Worm (Caenorhabditis elegans): ENCODE data around the gene fbxa-30.
A peak's percentile ranks its signal among the peaks of the same experiment; 100 is the strongest.

Gene fbxa-30

DNA sequence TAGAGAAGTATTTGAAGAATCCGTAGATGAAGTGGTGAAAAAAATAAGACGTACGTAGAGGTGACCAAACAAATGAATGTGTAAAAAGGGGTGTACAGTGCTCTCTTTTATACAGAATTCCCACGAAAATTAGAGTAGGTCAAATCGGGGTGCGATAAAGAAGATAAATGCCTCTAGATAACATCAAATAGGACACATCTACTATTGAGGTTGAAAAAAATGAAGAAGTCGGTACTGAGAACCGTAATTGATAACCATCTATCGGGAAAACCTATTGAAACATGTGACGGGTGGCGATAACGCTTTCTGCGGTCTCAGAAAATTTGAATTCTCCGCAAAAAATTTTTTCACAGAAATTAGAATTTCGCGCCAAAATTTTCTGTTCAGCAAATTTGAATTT is 36.7 kb downstream of the fbxa-30 start, which contains the start of gene fbxa-61:
Gene fbxa-61, plus strand, starts transcription at position 345 of the 400 bp plus-strand sequence.
- TF ChIP-seq lin-32 (GFP tag; optimal IDR thresholded peaks at IDR 0.05) (no peak), ztf-11 (tag; optimal IDR thresholded peaks at IDR 0.05) (no peak), elt-1 (tag; optimal IDR thresholded peaks at IDR 0.05; ENCODE audit: borderline replicate concordance, insufficient read depth) (peak; percentile 55), ceh-83 (GFP tag; optimal IDR thresholded peaks at IDR 0.05) (no peak), ceh-39 (tag; optimal IDR thresholded peaks at IDR 0.05) (no peak), mls-2 (tag; optimal IDR thresholded peaks at IDR 0.05) (no peak), hlh-1 (tag; optimal IDR thresholded peaks at IDR 0.05) (no peak)

DNA sequence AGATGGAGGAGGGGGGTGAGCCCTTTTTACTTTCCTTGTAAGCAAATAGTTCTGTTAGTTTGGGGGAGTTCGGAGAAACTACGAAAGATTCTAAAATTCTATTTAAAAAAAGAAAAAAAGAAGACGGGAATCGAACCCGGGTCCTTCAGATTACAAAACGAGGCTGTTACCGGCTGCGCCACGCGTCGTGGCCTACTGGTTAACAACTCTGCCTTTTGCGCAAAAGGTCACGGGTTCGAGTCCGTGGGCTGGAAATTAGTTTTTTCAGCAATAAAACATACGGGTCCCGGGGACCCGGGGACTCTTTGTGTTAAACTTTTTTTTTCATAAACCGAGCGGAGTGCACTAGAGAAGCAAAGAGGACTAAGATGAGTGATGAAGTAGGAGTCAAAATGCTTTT is 44.2 kb downstream of the fbxa-30 start:
- TF ChIP-seq nhr-12 (tag; optimal IDR thresholded peaks at IDR 0.05) = no peak
- no peak for TF ChIP-seq ceh-43 (GFP tag; optimal IDR thresholded peaks at IDR 0.05)
- TF ChIP-seq flh-1 (GFP tag; optimal IDR thresholded peaks at IDR 0.05) = no peak
- TF ChIP-seq pha-4 (tag; optimal IDR thresholded peaks at IDR 0.05) = no peak
- TF ChIP-seq zip-8 (tag; optimal IDR thresholded peaks at IDR 0.05) = no peak
- TF ChIP-seq elt-1 (tag; optimal IDR thresholded peaks at IDR 0.05; ENCODE audit: borderline replicate concordance, insufficient read depth) = no peak
- TF ChIP-seq sem-2 (GFP tag; optimal IDR thresholded peaks at IDR 0.05) = no peak
- TF ChIP-seq ceh-83 (GFP tag; optimal IDR thresholded peaks at IDR 0.05) = no peak

DNA sequence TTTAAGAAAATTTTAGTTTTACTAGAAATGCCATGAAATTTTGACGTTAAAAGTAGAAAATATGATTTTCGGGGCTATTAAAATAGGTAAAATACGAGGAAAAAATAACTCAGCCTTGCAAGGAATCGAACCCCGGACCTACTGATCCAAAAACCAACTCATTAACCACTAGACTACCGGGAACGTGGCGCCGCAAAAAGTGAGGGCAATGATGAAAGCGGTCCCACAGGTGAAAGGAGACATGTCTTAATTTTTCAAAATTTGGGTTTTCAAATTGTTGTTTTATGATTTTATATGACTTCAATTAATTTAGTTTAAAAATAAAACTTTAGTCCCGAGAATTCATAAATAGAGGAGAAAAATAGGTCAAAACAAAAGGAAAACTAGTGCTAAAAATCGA is 44.7 kb downstream of the fbxa-30 start:
- TF ChIP-seq ham-2 (GFP tag; optimal IDR thresholded peaks at IDR 0.05) (no peak), ceh-39 (tag; optimal IDR thresholded peaks at IDR 0.05) (no peak), lin-13 (tag; optimal IDR thresholded peaks at IDR 0.05) (no peak), blmp-1 (tag; optimal IDR thresholded peaks at IDR 0.05) (no peak), tbx-8 (GFP tag; optimal IDR thresholded peaks at IDR 0.05) (no peak), mep-1 (tag; optimal IDR thresholded peaks at IDR 0.05) (no peak), ceh-43 (GFP tag; optimal IDR thresholded peaks at IDR 0.05) (no peak), nhr-28 (tag; optimal IDR thresholded peaks at IDR 0.05) (no peak)

- TF ChIP-seq ces-1 (GFP tag; optimal IDR thresholded peaks at IDR 0.05) (peak; percentile 27), zip-8 (tag; optimal IDR thresholded peaks at IDR 0.05) (no peak)
Measured at ce11 chrIII:1230174-1230573, 45.2 kb downstream of the fbxa-30 start, which contains the start of gene pes-4. Gene pes-4 (minus strand): TSS chrIII:1230274.

DNA sequence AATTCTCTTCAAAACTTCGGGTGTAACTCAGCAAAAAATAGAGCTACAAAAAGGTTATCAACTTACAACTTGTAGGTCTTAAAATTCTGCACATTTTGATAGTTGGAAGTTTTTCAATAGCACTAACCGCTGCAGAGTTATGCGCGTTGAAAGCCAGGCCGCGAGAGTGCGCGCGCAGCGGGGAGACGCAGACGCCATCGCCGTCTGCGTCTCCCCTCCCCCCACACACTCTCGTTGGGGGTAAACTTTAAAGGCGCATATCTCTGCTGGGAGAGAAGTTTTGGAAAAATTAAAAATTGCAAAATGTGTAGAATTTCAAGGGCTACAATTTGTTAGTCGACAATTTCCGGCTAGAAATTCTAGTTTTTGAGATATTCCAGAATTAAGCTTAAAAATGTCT is 45.9 kb downstream of the fbxa-30 start:
- TF ChIP-seq sem-2 (GFP tag; optimal IDR thresholded peaks at IDR 0.05) (no peak), ceh-43 (GFP tag; optimal IDR thresholded peaks at IDR 0.05) (no peak), ces-1 (GFP tag; optimal IDR thresholded peaks at IDR 0.05) (no peak)

ce11 chrIII:1228593-1228992 is 46.8 kb downstream of the fbxa-30 start:
- TF ChIP-seq mab-5 (tag; optimal IDR thresholded peaks at IDR 0.05) (no peak), nhr-12 (tag; optimal IDR thresholded peaks at IDR 0.05) (no peak), blmp-1 (tag; optimal IDR thresholded peaks at IDR 0.05) (no peak), bed-3 (GFP tag; optimal IDR thresholded peaks at IDR 0.05) (no peak)

DNA sequence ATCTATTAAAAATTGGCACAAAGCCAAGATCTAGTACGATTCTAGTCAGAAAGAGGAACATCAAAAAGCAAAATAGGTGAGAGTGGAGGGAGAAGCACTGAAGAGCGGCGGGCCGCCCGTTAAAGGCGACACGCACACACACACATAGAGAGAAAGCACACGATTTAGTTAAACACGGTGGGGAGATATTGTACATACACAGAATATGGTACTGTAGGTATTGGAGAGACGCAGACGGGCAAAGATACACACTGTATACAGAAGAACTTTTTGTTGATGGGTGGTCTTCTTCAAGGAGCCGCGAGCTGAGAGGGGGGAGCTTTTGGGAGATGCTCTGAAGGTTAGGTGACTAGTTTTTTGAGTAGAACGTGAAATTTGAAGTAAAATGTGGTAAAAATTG is 49.2 kb downstream of the fbxa-30 start:
- TF ChIP-seq snpc-4 (tag; optimal IDR thresholded peaks at IDR 0.05) (no peak), ces-1 (GFP tag; optimal IDR thresholded peaks at IDR 0.05) (no peak), unc-62 (GFP tag; optimal IDR thresholded peaks at IDR 0.05) (no peak), sptf-1 (tag; optimal IDR thresholded peaks at IDR 0.05) (peak; percentile 16), ham-2 (GFP tag; optimal IDR thresholded peaks at IDR 0.05) (no peak), zip-8 (tag; optimal IDR thresholded peaks at IDR 0.05) (no peak), lin-32 (GFP tag; optimal IDR thresholded peaks at IDR 0.05) (no peak), unc-39 (tag; optimal IDR thresholded peaks at IDR 0.05) (no peak), flh-1 (GFP tag; optimal IDR thresholded peaks at IDR 0.05) (no peak), nhr-28 (tag; optimal IDR thresholded peaks at IDR 0.05) (no peak), ceh-39 (tag; optimal IDR thresholded peaks at IDR 0.05) (no peak), nhr-2 (tag; optimal IDR thresholded peaks at IDR 0.05) (no peak), nhr-12 (tag; optimal IDR thresholded peaks at IDR 0.05) (no peak), mab-5 (tag; optimal IDR thresholded peaks at IDR 0.05) (no peak), cnd-1 (tag; optimal IDR thresholded peaks at IDR 0.05) (no peak), ceh-43 (GFP tag; optimal IDR thresholded peaks at IDR 0.05) (no peak), ceh-83 (GFP tag; optimal IDR thresholded peaks at IDR 0.05) (no peak), mls-2 (tag; optimal IDR thresholded peaks at IDR 0.05) (no peak), mep-1 (tag; optimal IDR thresholded peaks at IDR 0.05) (no peak), nhr-76 (tag; optimal IDR thresholded peaks at IDR 0.05) (no peak), sem-2 (GFP tag; optimal IDR thresholded peaks at IDR 0.05) (no peak), elt-3 (tag; optimal IDR thresholded peaks at IDR 0.05) (no peak), lsy-2 (tag; optimal IDR thresholded peaks at IDR 0.05) (peak; percentile 20), pha-4 (tag; optimal IDR thresholded peaks at IDR 0.05) (peak; percentile 98)
